Fruit fly (Drosophila melanogaster) whole organism, embryonic: ENCODE measurements around the gene CG43163.
A peak's percentile ranks its signal among the peaks of the same experiment; 100 is the strongest.

ENCODE experiments used
- CG12071 ChIP-seq: fragments of 200-800 bp; sonication (Bioruptor generic); optimal IDR thresholded peaks from 3 replicates; lab custom pipeline; 2018; ENCODE audit warnings: missing biosample characterization, mild to moderate bottlenecking, missing genetic modification characterization
- CG12219 ChIP-seq: fragments of 200-800 bp; sonication (Bioruptor generic); optimal IDR thresholded peaks from 3 replicates; lab custom pipeline; 2018; ENCODE audit warnings: missing biosample characterization, mild to moderate bottlenecking, missing genetic modification characterization
- CG12236 ChIP-seq: fragments of 200-800 bp; sonication (Bioruptor generic); optimal IDR thresholded peaks from 2 replicates; lab custom pipeline; 2016; ENCODE audit warnings: missing biosample characterization, missing genetic modification characterization
- CG12299 ChIP-seq: fragments of 200-800 bp; sonication (Bioruptor generic); optimal IDR thresholded peaks from 2 replicates; lab custom pipeline; 2018; ENCODE audit warnings: missing biosample characterization, mild to moderate bottlenecking, missing genetic modification characterization
- CG12744 ChIP-seq: fragments of 200-800 bp; sonication (Bioruptor generic); optimal IDR thresholded peaks from 2 replicates; lab custom pipeline; 2016; ENCODE audit warnings: missing biosample characterization, missing genetic modification characterization
- CG13123 ChIP-seq: fragments of 200-800 bp; sonication (Bioruptor generic); optimal IDR thresholded peaks from 2 replicates; lab custom pipeline; 2016; ENCODE audit warnings: missing biosample characterization, missing genetic modification characterization
- CG14014 ChIP-seq: fragments of 200-800 bp; sonication (Bioruptor generic); IDR thresholded peaks from 2 replicates; pipeline ENCODE4 v1.3.6; 2022; ENCODE audit warnings: missing biosample characterization, missing genetic modification characterization
- CG1602 ChIP-seq: fragments of 200-800 bp; sonication (Bioruptor generic); optimal IDR thresholded peaks from 3 replicates; lab custom pipeline; 2016; ENCODE audit warnings: missing biosample characterization, missing genetic modification characterization
- CG17359 ChIP-seq: fragments of 200-800 bp; sonication (Bioruptor generic); optimal IDR thresholded peaks from 3 replicates; lab custom pipeline; 2018; ENCODE audit warnings: missing biosample characterization, mild to moderate bottlenecking, missing genetic modification characterization, moderate library complexity
- CG17829 ChIP-seq: fragments of 200-800 bp; optimal IDR thresholded peaks from 2 replicates; lab custom pipeline; 2019; ENCODE audit warnings: missing biosample characterization, mild to moderate bottlenecking, missing genetic modification characterization, moderate library complexity
- CG17912 ChIP-seq: fragments of 200-800 bp; sonication (Bioruptor generic); optimal IDR thresholded peaks from 2 replicates; lab custom pipeline; 2018; ENCODE audit warnings: missing biosample characterization, mild to moderate bottlenecking, missing genetic modification characterization
- CG2120 ChIP-seq: fragments of 200-800 bp; sonication (Bioruptor generic); optimal IDR thresholded peaks from 3 replicates; lab custom pipeline; 2016; ENCODE audit warnings: missing biosample characterization, missing genetic modification characterization
- CG2199 ChIP-seq: fragments of 200-800 bp; sonication (Bioruptor generic); IDR thresholded peaks from 3 replicates; pipeline ENCODE4 v1.3.6; 2022; ENCODE audit warnings: missing biosample characterization, missing genetic modification characterization
- CG30431 ChIP-seq: fragments of 200-800 bp; sonication (Bioruptor generic); optimal IDR thresholded peaks from 2 replicates; lab custom pipeline; 2017; ENCODE audit warnings: missing biosample characterization, missing genetic modification characterization
- CG3407 ChIP-seq: fragments of 200-800 bp; sonication (Bioruptor generic); optimal IDR thresholded peaks from 2 replicates; lab custom pipeline; 2018; ENCODE audit warnings: missing biosample characterization, mild to moderate bottlenecking, missing genetic modification characterization
- CG3838 ChIP-seq: fragments of 200-800 bp; sonication (Bioruptor generic); optimal IDR thresholded peaks from 3 replicates; lab custom pipeline; 2016; ENCODE audit warnings: missing biosample characterization, missing genetic modification characterization
- CG4328 ChIP-seq: fragments of 200-800 bp; sonication (Bioruptor generic); optimal IDR thresholded peaks from 3 replicates; lab custom pipeline; 2017; ENCODE audit warnings: missing biosample characterization, missing genetic modification reagents, missing genetic modification characterization
- CG4404 ChIP-seq: fragments of 200-800 bp; sonication (Bioruptor generic); IDR thresholded peaks from 2 replicates; pipeline ENCODE4 v1.3.6; 2022; ENCODE audit warnings: missing biosample characterization, missing genetic modification characterization
- CG6791 ChIP-seq: fragments of 200-800 bp; sonication (Bioruptor generic); IDR thresholded peaks from 3 replicates; pipeline ENCODE4 v1.3.6; 2022; ENCODE audit warnings: missing biosample characterization, missing genetic modification characterization; ENCODE audit not compliant: partially characterized antibody
- CG7556 ChIP-seq: fragments of 200-800 bp; sonication (Bioruptor generic); optimal IDR thresholded peaks from 2 replicates; lab custom pipeline; 2017; ENCODE audit warnings: missing biosample characterization, mild to moderate bottlenecking, missing genetic modification characterization
- CkIIα-i1 ChIP-seq: fragments of 200-800 bp; sonication (Bioruptor generic); IDR thresholded peaks from 2 replicates; pipeline ENCODE4 v1.3.6; 2022; ENCODE audit warnings: missing biosample characterization, missing genetic modification characterization
- Dek ChIP-seq: fragments of 200-800 bp; sonication (Bioruptor generic); optimal IDR thresholded peaks from 3 replicates; lab custom pipeline; 2019; ENCODE audit warnings: missing biosample characterization, mild to moderate bottlenecking, missing genetic modification characterization, moderate library complexity
- H15 ChIP-seq: fragments of 200-800 bp; sonication (Bioruptor generic); IDR thresholded peaks from 3 replicates; pipeline ENCODE4 v1.3.6; 2022; ENCODE audit warnings: missing biosample characterization, missing genetic modification characterization
- HLH4C ChIP-seq: fragments of 200-800 bp; sonication (Bioruptor generic); IDR thresholded peaks from 3 replicates; pipeline ENCODE4 v1.3.6; 2022; ENCODE audit warnings: missing biosample characterization, missing genetic modification characterization; ENCODE audit not compliant: partially characterized antibody
- HLHmδ ChIP-seq: fragments of 200-800 bp; sonication (Bioruptor generic); optimal IDR thresholded peaks from 2 replicates; lab custom pipeline; 2018; ENCODE audit warnings: missing biosample characterization, mild to moderate bottlenecking, missing genetic modification characterization, moderate library complexity
- NfI ChIP-seq: fragments of 200-800 bp; sonication (Bioruptor generic); optimal IDR thresholded peaks from 3 replicates; lab custom pipeline; 2018; ENCODE audit warnings: missing biosample characterization, mild to moderate bottlenecking, missing genetic modification characterization, moderate library complexity
- Pdp1 ChIP-seq, 2 experiments: fragments of 200-800 bp; sonication (Bioruptor generic); optimal IDR thresholded peaks; 3 replicates each; lab custom pipeline; 2016; ENCODE audit warnings: missing biosample characterization in 2 of 2, missing genetic modification characterization in 2 of 2, mild to moderate bottlenecking in 1 of 2, moderate library complexity in 1 of 2
- Spps ChIP-seq: fragments of 200-800 bp; sonication (Bioruptor generic); optimal IDR thresholded peaks from 2 replicates; lab custom pipeline; 2018; ENCODE audit warnings: missing biosample characterization, mild to moderate bottlenecking, missing genetic modification characterization
- Vsx1 ChIP-seq: fragments of 200-800 bp; sonication (Bioruptor generic); optimal IDR thresholded peaks from 2 replicates; lab custom pipeline; 2017; ENCODE audit warnings: missing biosample characterization, mild to moderate bottlenecking, missing genetic modification characterization, missing genetic modification reagents
- bigmax ChIP-seq: fragments of 200-800 bp; sonication (Bioruptor generic); optimal IDR thresholded peaks from 2 replicates; lab custom pipeline; 2018; ENCODE audit warnings: missing biosample characterization, mild to moderate bottlenecking, missing genetic modification characterization
- bowl ChIP-seq: fragments of 200-800 bp; sonication (Bioruptor generic); IDR thresholded peaks from 2 replicates; pipeline ENCODE4 v1.3.6; 2022; ENCODE audit warnings: missing biosample characterization, missing genetic modification characterization
- bsh ChIP-seq, 2 experiments: fragments of 200-800 bp; sonication (Bioruptor generic); optimal IDR thresholded peaks; 2 replicates each; lab custom pipeline; 2017 to 2018; ENCODE audit warnings: mild to moderate bottlenecking in 2 of 2, missing biosample characterization in 2 of 2, missing genetic modification characterization in 2 of 2, moderate library complexity in 1 of 2
- da ChIP-seq: fragments of 200-800 bp; sonication (Bioruptor generic); optimal IDR thresholded peaks from 2 replicates; lab custom pipeline; 2016; ENCODE audit warnings: missing biosample characterization, missing genetic modification characterization
- hbn ChIP-seq: fragments of 200-800 bp; sonication (Bioruptor generic); IDR thresholded peaks from 2 replicates; pipeline ENCODE4 v1.3.6; 2022; ENCODE audit warnings: missing biosample characterization, missing genetic modification characterization; ENCODE audit not compliant: partially characterized antibody
- inv ChIP-seq: fragments of 200-800 bp; sonication (Bioruptor generic); IDR thresholded peaks from 2 replicates; pipeline ENCODE4 v1.3.6; 2022; ENCODE audit warnings: missing biosample characterization, missing genetic modification characterization; ENCODE audit not compliant: partially characterized antibody
- kni ChIP-seq: fragments of 200-800 bp; sonication (Bioruptor generic); optimal IDR thresholded peaks from 3 replicates; lab custom pipeline; 2017; ENCODE audit warnings: mild to moderate bottlenecking, missing biosample characterization, missing genetic modification reagents, missing genetic modification characterization
- lab ChIP-seq: fragments of 200-800 bp; sonication (Bioruptor generic); optimal IDR thresholded peaks from 3 replicates; lab custom pipeline; 2017; ENCODE audit warnings: missing biosample characterization, missing genetic modification characterization, mild to moderate bottlenecking, moderate library complexity, missing genetic modification reagents
- lmd ChIP-seq: fragments of 200-800 bp; sonication (Bioruptor generic); IDR thresholded peaks from 2 replicates; pipeline ENCODE4 v1.3.6; 2022; ENCODE audit warnings: missing biosample characterization, missing genetic modification characterization
- lola ChIP-seq, 3 experiments: fragments of >200 bp in 2 of 3; fragments of 200-800 bp in 1 of 3; sonication (Bioruptor generic) in 1 of 3; optimal IDR thresholded peaks; 2 replicates each; lab custom pipeline; 2017 to 2019; ENCODE audit warnings: missing biosample characterization in 3 of 3, missing genetic modification characterization in 3 of 3, mild to moderate bottlenecking in 1 of 3, moderate library complexity in 1 of 3
- pho ChIP-seq: fragments of 200-800 bp; sonication (Bioruptor generic); optimal IDR thresholded peaks from 2 replicates; lab custom pipeline; 2016; ENCODE audit warnings: missing biosample characterization, missing genetic modification characterization
- pzg ChIP-seq: fragments of 200-800 bp; sonication (Bioruptor generic); optimal IDR thresholded peaks from 3 replicates; lab custom pipeline; 2018; ENCODE audit warnings: missing biosample characterization, mild to moderate bottlenecking, missing genetic modification characterization, moderate library complexity
- sens-2 ChIP-seq: fragments of 200-800 bp; sonication (Bioruptor generic); IDR thresholded peaks from 2 replicates; pipeline ENCODE4 v1.3.6; 2022; ENCODE audit warnings: missing biosample characterization, missing genetic modification characterization
- shn ChIP-seq: fragments of 200-800 bp; sonication (Bioruptor generic); optimal IDR thresholded peaks from 3 replicates; lab custom pipeline; 2016; ENCODE audit warnings: missing biosample characterization, missing genetic modification characterization
- sim ChIP-seq: fragments of 200-800 bp; sonication (Bioruptor generic); IDR thresholded peaks from 2 replicates; pipeline ENCODE4 v1.3.6; 2022; ENCODE audit warnings: missing biosample characterization, missing genetic modification characterization
- stc ChIP-seq: fragments of 200-800 bp; sonication (Bioruptor generic); IDR thresholded peaks from 2 replicates; pipeline ENCODE4 v1.3.6; 2022; ENCODE audit warnings: missing biosample characterization, missing genetic modification characterization
- tll ChIP-seq, 2 experiments: fragments of 200-800 bp in 1 of 2; fragments of >200 bp in 1 of 2; sonication (Bioruptor generic) in 1 of 2; optimal IDR thresholded peaks; 2 replicates each; lab custom pipeline; 2017 to 2019; ENCODE audit warnings: missing biosample characterization in 2 of 2, missing genetic modification characterization in 2 of 2, mild to moderate bottlenecking in 1 of 2, moderate library complexity in 1 of 2
- zen2 ChIP-seq: fragments of 200-800 bp; sonication (Bioruptor generic); IDR thresholded peaks from 3 replicates; pipeline ENCODE4 v1.3.6; 2022; ENCODE audit warnings: missing biosample characterization, missing genetic modification characterization; ENCODE audit not compliant: partially characterized antibody

The CG43163 gene

DNA sequence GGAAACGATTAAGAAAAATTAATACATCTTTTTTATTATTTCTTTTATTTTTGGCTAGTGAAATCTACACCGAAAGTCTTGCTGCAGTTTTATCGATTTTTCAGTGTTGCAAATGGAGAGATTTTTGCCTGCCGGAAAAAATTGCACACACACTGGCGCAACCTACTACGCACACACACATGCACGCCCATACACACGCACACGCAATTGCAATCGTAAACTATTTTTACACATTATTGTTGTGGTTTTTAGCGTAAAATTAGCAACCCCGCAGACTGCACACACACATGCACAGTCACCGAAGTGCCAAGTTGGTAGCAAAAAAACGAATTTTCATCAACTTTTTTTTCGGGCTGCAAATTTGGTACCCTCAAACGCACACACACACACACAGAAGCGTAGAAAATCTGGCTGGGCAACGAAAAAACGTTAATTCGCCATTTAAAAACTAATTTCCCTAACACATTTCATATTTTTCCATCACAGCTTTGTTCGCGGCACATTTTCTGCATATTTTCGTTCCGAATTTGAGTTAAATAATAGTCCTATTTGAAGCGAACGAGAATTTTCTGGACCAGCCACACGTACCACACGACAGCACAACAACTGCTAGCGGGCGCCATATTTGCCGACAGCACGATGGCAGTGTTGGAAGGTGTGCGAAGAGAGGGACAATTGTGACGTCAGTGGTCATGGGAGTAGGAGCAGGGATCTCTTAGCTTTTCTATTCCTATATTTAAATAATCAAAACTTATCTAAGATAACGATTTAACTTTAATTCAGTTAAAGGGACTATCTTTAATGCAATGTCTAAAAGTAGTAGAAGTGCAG, 65.0 kb downstream of the CG43163 start, which contains the start of gene Unr (continued):
- TF ChIP-seq lola (GFP tag; optimal IDR thresholded peaks at IDR 0.05; lab: Kevin White, UChicago) = peak in 2 of 3 experiments; percentile 48 to 60
- peak; percentile 78 for TF ChIP-seq CG17359 (tag; lab: Kevin White, UChicago)
- TF ChIP-seq CG30431 = peak; percentile 32
- TF ChIP-seq CG13123 (GFP tag; lab: Kevin White, UChicago) = peak; percentile 62
- no peak for TF ChIP-seq tll (GFP tag; optimal IDR thresholded peaks at IDR 0.05; lab: Kevin White, UChicago)
- TF ChIP-seq inv (GFP tag; lab: Robert Waterston, UW) = no peak
- TF ChIP-seq CG17912 (GFP tag; lab: Kevin White, UChicago) = peak; percentile 75
- TF ChIP-seq bigmax (GFP tag; lab: Kevin White, UChicago) = no peak
- peak; percentile 74 for TF ChIP-seq CG1602 (GFP tag; lab: Kevin White, UChicago)
- TF ChIP-seq CG2199 (GFP tag; lab: Robert Waterston, UW) = no peak; the same call in 2 of the 3 replicates
- no peak for TF ChIP-seq zen2
- peak in 1 of 2 experiments; percentile 77 for TF ChIP-seq bsh (GFP tag; optimal IDR thresholded peaks at IDR 0.05; lab: Kevin White, UChicago)
- TF ChIP-seq hbn (GFP tag; lab: Robert Waterston, UW) = no peak
- peak; percentile 75 for TF ChIP-seq CG4328 (GFP tag; lab: Kevin White, UChicago)
- TF ChIP-seq CkIIα-i1 = no peak
- TF ChIP-seq HLH4C (GFP tag; lab: Robert Waterston, UW) = no peak
- TF ChIP-seq CG12299 (tag; lab: Kevin White, UChicago) = peak; percentile 81
- TF ChIP-seq Pdp1 (GFP tag; optimal IDR thresholded peaks at IDR 0.05; lab: Kevin White, UChicago) = peak; percentile 72 to 75
- peak; percentile 70 for TF ChIP-seq Dek (tag; lab: Kevin White, UChicago)
- peak; percentile 75 for TF ChIP-seq pzg (GFP tag; lab: Kevin White, UChicago)
- TF ChIP-seq sim (GFP tag; lab: Robert Waterston, UW) = peak; percentile 44; the same call in 1 of the 2 replicates
- TF ChIP-seq CG7556 (GFP tag; lab: Kevin White, UChicago) = peak; percentile 67
- peak; percentile 77 for TF ChIP-seq CG14014 (GFP tag; lab: Robert Waterston, UW)
- TF ChIP-seq da = peak; percentile 54
- peak; percentile 85 for TF ChIP-seq lmd (GFP tag; lab: Robert Waterston, UW)
- TF ChIP-seq kni (GFP tag; lab: Kevin White, UChicago) = no peak
- TF ChIP-seq stc (GFP tag; lab: Robert Waterston, UW) = peak; percentile 75
- TF ChIP-seq HLHmδ (GFP tag; lab: Kevin White, UChicago) = peak; percentile 86
- TF ChIP-seq CG3407 (GFP tag; lab: Kevin White, UChicago) = peak; percentile 59
- peak; percentile 68 for TF ChIP-seq CG3838 (GFP tag; lab: Kevin White, UChicago)
- TF ChIP-seq CG17829 (tag; lab: Kevin White, UChicago) = peak; percentile 80
- TF ChIP-seq CG12071 (GFP tag; lab: Kevin White, UChicago) = no peak
- peak; percentile 92 for TF ChIP-seq CG2120
- peak; percentile 82; the same call in 1 of the 2 replicates for TF ChIP-seq sens-2
- peak; percentile 84 for TF ChIP-seq NfI (GFP tag; lab: Kevin White, UChicago)
- peak; percentile 84 for TF ChIP-seq pho (GFP tag; lab: Kevin White, UChicago)
- no peak for TF ChIP-seq CG4404 (GFP tag; lab: Robert Waterston, UW)
- peak; percentile 50; the same call in 1 of the 3 replicates for TF ChIP-seq H15 (GFP tag; lab: Robert Waterston, UW)
- peak; percentile 85 for TF ChIP-seq shn (GFP tag; lab: Kevin White, UChicago)
- peak; percentile 60; the same call in 1 of the 2 replicates for TF ChIP-seq bowl (GFP tag; lab: Robert Waterston, UW)
- peak; percentile 55 for TF ChIP-seq CG12219
- peak; percentile 18 for TF ChIP-seq Vsx1 (GFP tag; lab: Kevin White, UChicago)
- peak; percentile 79 for TF ChIP-seq CG12744 (GFP tag; lab: Kevin White, UChicago)
- TF ChIP-seq Spps = no peak
- no peak for TF ChIP-seq CG6791 (GFP tag; lab: Robert Waterston, UW)
- peak; percentile 86 for TF ChIP-seq lab
- TF ChIP-seq CG12236 (GFP tag; lab: Kevin White, UChicago) = peak; percentile 32
